Worm (Caenorhabditis elegans): ENCODE results near the gene F14F9.2.

DNA sequence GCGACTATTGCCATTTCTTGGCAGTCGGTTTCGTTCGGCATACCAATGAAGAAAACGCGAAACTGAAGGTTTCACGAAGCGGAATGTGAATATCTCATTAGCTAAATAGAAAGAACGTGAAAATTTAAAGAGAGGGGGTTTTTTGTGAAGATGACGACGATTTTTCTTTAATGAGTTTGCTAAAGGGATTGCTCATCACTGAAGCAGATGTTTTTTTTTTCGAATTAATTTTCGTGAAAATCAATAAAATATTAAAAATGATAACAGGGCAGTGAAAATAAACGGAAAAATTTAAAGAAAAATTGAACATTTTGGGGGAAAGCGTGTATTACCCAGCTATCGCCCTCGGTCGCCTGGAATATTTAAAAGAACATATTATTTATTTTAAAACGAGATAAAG is 36.8 kb upstream of the F14F9.2 start, which contains the start of gene srab-3:
- TF ChIP-seq mep-1 (tag; optimal IDR thresholded peaks at IDR 0.05) (no peak), ces-1 (GFP tag; optimal IDR thresholded peaks at IDR 0.05) (no peak), unc-62 (GFP tag; optimal IDR thresholded peaks at IDR 0.05) (no peak), elt-3 (tag; optimal IDR thresholded peaks at IDR 0.05) (no peak), ztf-11 (tag; optimal IDR thresholded peaks at IDR 0.05) (no peak), mab-5 (tag; optimal IDR thresholded peaks at IDR 0.05) (no peak), nhr-28 (tag; optimal IDR thresholded peaks at IDR 0.05) (no peak), pha-4 (tag; optimal IDR thresholded peaks at IDR 0.05) (no peak), lin-13 (tag; optimal IDR thresholded peaks at IDR 0.05) (no peak), ceh-83 (GFP tag; optimal IDR thresholded peaks at IDR 0.05) (no peak)
